Fruit fly (Drosophila melanogaster) ovary, adult (tissue): ENCODE results near the gene Vps15.

ENCODE experiments used
- CG17801 ChIP-seq: fragments of 200-800 bp; optimal IDR thresholded peaks from 2 replicates; lab custom pipeline; 2019; ENCODE audit warnings: missing biosample characterization, mild to moderate bottlenecking, missing genetic modification characterization, moderate library complexity; ENCODE audit not compliant: partially characterized antibody

Vps15 gene

DNA sequence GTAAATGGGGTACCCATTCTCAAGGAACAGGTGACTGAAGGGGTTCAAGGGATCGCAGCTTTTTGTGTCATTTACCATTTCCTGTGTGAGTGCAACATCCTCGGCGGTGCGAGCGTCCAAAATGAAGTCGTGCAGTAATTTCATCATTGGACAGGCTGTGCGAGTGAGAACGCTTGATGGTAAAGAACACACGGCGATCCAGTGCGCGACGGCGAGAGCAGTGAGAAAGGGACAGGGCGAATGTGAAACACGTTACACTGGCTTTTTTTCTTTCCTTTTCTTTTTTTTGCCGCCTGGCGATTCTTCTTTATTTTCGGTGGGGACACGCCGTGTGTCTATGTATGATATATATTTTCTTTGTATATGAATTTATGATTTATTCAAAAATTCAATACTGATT is 19.5 kb downstream of the Vps15 start:
- TF ChIP-seq CG17801: no peak

DNA sequence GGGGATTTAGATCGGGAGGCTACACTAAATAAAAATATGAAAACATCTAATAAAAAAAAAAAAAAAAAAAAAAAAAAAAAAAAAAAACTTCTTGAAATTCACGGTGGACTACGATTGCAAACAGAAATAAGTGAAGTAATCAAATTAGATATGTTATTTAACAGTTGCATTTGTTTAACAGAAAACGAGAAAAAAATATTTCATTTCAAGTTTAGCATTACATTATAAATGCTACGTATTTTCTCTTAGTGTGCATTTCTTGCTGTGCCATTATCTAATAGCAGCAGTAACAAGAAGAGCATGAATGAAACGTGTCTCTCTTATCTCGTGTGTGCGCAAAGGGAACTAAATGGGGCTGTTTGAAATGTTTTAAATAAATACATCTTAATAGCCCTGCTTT is 20.9 kb downstream of the Vps15 start:
- TF ChIP-seq CG17801: peak; percentile 12

dm6 chr3R:9222355-9222754 is 23.3 kb downstream of the Vps15 start:
- TF ChIP-seq CG17801: peak; percentile 81

DNA sequence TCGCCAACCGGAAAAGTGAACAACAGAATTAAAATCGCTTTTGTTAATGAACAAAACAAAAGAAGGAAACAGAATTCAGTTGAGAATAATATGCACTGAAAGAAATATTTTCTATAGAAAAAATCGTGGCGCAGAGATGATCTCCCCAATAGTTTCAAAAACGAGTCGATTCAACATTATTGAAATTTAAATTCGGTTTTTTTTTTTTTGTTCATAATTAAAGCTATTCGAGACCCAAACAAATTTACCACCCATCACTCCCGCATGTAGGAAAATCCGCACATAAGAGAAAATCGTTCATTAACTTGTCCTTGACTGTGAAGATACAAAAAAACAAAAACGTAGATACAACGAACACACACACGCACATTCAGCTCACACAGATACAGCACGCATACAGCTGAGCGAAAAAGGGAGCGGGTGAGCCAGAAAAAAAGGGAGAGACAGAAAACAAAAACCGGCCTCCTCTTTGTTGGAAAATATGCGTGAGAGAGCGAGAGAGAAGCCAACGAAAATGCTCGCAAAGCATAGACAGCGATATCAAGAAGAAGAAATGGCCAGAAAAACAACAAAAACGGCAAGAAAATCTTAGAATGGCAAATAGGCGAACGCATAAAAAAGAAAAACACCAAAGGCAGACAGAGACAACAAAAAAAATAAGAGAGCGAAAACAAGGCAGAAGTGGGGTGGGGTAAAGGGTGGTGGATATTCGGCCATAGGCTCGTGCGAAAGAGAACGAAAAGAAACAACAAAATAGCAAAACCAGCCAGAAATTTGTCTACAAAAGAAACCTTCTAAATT is 25.4 kb downstream of the Vps15 start:
- no peak for TF ChIP-seq CG17801

DNA sequence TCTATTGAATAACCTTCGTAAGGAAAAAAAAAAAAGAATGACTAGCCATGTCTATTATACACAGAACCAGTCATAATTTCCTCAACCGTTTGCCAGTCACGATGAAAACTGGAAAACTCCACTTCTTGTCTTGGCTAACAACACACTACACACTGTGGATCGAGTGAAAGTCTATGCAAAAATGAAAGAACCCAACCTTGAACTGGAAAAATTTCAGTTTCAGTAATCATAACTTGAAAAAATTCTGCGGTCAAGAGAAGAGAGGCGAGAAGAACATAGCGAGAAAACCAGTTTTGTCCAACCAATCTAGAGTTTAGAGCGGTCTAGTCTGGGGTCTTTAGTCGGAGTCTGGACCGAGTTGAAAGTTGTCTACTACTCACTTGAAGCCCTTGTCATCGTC is 28.1 kb downstream of the Vps15 start:
- no peak for TF ChIP-seq CG17801

DNA sequence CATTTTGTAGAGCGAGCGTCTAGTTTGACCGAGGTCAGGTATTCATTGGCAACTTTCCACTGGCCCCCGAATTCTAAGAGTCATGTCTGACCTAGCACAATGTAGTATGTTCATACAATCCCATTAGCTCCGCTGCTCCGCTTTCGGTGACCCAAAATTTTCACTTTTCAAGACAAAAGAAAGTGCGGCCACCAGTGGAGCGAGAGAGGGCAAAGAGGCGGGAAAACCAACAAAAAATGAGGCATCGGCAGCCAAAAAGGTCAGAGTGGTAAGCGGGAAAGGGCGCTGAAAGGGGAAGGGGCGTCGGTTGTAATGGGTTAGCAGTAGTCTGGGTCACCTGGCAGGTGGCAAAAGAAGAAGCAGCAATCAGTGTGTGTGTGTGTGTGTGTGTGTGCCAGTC is 30.1 kb downstream of the Vps15 start:
- no peak for TF ChIP-seq CG17801

DNA sequence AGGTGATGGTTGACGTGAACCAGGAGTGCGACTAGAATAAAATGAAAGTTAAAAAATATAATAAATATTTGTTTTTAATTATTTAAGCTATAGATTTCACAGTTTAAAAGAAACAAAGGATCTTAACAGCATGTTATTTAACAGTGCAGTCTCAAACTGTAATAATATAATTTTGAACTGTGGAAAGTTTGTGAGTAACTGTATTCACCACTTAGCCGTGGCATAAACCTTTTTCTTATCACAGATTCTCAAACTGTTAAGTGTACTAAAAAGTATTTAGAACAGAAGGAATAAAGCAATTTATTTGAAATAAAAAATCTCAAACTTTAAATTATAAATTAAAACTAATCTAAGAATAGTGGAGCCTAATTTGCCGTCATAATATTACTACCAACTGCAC is 31.4 kb downstream of the Vps15 start:
- no peak for TF ChIP-seq CG17801

- TF ChIP-seq CG17801: no peak
Measured at dm6 chr3R:9213029-9213428, 32.6 kb downstream of the Vps15 start.

- no peak for TF ChIP-seq CG17801
Measured at dm6 chr3R:9195821-9196220, 49.8 kb downstream of the Vps15 start.
